Fruit fly (Drosophila melanogaster): ENCODE results near the gene CG14864.

Gene CG14864

dm6 chr3R:15242186-15243045 lies 25.9 kb downstream of the CG14864 start, which contains the start of the genes tefu and Hsc70-4 (continued):
- TF ChIP-seq CG6175 (GFP tag; IDR thresholded peaks at IDR 0.05): peak; percentile 66; the same call in 2 of the 3 replicates
- TF ChIP-seq Gsc (GFP tag; IDR thresholded peaks at IDR 0.05): peak; percentile 42; the same call in 1 of the 2 replicates
- no peak for TF ChIP-seq gcm (GFP tag; optimal IDR thresholded peaks at IDR 0.05)
- TF ChIP-seq CG34224 (GFP tag; IDR thresholded peaks at IDR 0.05; ENCODE audit: partially characterized antibody): no peak
- TF ChIP-seq caup (GFP tag; optimal IDR thresholded peaks at IDR 0.05; ENCODE audit: severe bottlenecking): peak; percentile 38
- TF ChIP-seq mirr (GFP tag; optimal IDR thresholded peaks at IDR 0.05): no peak
- peak; percentile 59 for TF ChIP-seq CG7271 (tag; optimal IDR thresholded peaks at IDR 0.05)
- TF ChIP-seq CG8478 (optimal IDR thresholded peaks at IDR 0.05): no peak
- peak; percentile 33 for TF ChIP-seq CG18476 (GFP tag; optimal IDR thresholded peaks at IDR 0.05)
- TF ChIP-seq Deaf1 (tag; optimal IDR thresholded peaks at IDR 0.05): no peak
- TF ChIP-seq sens (GFP tag): peak; percentile 86
- no peak for TF ChIP-seq Hr39 (optimal IDR thresholded peaks at IDR 0.05)
- peak; percentile 26; the same call in 1 of the 2 replicates for TF ChIP-seq unc-4 (GFP tag; IDR thresholded peaks at IDR 0.05; ENCODE audit: partially characterized antibody)
- peak; percentile 62; the same call in 1 of the 3 replicates for TF ChIP-seq so (GFP tag; IDR thresholded peaks at IDR 0.05)
- TF ChIP-seq E2f2 (GFP tag; IDR thresholded peaks at IDR 0.05): peak; percentile 71
- TF ChIP-seq CG4282 (GFP tag; optimal IDR thresholded peaks at IDR 0.05): no peak
- no peak for TF ChIP-seq inv (GFP tag; IDR thresholded peaks at IDR 0.05; ENCODE audit: partially characterized antibody)
- no peak for TF ChIP-seq vnd (GFP tag; IDR thresholded peaks at IDR 0.05; ENCODE audit: partially characterized antibody)
- TF ChIP-seq CG14860 (GFP tag; IDR thresholded peaks at IDR 0.05; ENCODE audit: partially characterized antibody): no peak
- TF ChIP-seq Atf6 (GFP tag; IDR thresholded peaks at IDR 0.05): peak; percentile 73
- no peak for TF ChIP-seq emc (GFP tag; optimal IDR thresholded peaks at IDR 0.05)
- peak; percentile 79 for TF ChIP-seq run (tag; optimal IDR thresholded peaks at IDR 0.05)
- TF ChIP-seq Poxn (GFP tag; IDR thresholded peaks at IDR 0.05): no peak; the same call in 1 of the 2 replicates
- TF ChIP-seq Six4 (GFP tag; optimal IDR thresholded peaks at IDR 0.05): peak; percentile 44
- peak; percentile 1 for TF ChIP-seq Spps (tag; optimal IDR thresholded peaks at IDR 0.05)
- TF ChIP-seq disco-r (GFP tag; optimal IDR thresholded peaks at IDR 0.05): no peak
- TF ChIP-seq TFAM (GFP tag; optimal IDR thresholded peaks at IDR 0.05): no peak
- TF ChIP-seq CG8290 (GFP tag; optimal IDR thresholded peaks at IDR 0.05): peak; percentile 79
- peak in 1 of 2 experiments; percentile 72 for TF ChIP-seq CG8290 (tag; optimal IDR thresholded peaks at IDR 0.05)
- no peak for TF ChIP-seq Neu2 (GFP tag; optimal IDR thresholded peaks at IDR 0.05; ENCODE audit: borderline replicate concordance)
- TF ChIP-seq danr (GFP tag; IDR thresholded peaks at IDR 0.05): peak; percentile 70; the same call in 1 of the 2 replicates
- peak; percentile 55 for TF ChIP-seq bab2 (GFP tag; optimal IDR thresholded peaks at IDR 0.05)
- TF ChIP-seq CG6765 (GFP tag; optimal IDR thresholded peaks at IDR 0.05): no peak
- TF ChIP-seq Mad (GFP tag; optimal IDR thresholded peaks at IDR 0.05): peak; percentile 68
- TF ChIP-seq CG12299 (tag; optimal IDR thresholded peaks at IDR 0.05): peak; percentile 27
- TF ChIP-seq CG6813 (GFP tag; optimal IDR thresholded peaks at IDR 0.05): no peak
- TF ChIP-seq pfk (GFP tag; optimal IDR thresholded peaks at IDR 0.05): peak; percentile 83
- peak; percentile 65 for TF ChIP-seq az2 (GFP tag; optimal IDR thresholded peaks at IDR 0.05)
- TF ChIP-seq Hsf (GFP tag; optimal IDR thresholded peaks at IDR 0.05): peak; percentile 78
- TF ChIP-seq CG8765 (GFP tag; IDR thresholded peaks at IDR 0.05): peak; percentile 78
- TF ChIP-seq wdn (GFP tag; IDR thresholded peaks at IDR 0.05): peak; percentile 62; the same call in 1 of the 2 replicates
- TF ChIP-seq CG11696 (GFP tag; IDR thresholded peaks at IDR 0.05): peak; percentile 58
- TF ChIP-seq CG18619 (GFP tag; optimal IDR thresholded peaks at IDR 0.05): peak; percentile 76
- TF ChIP-seq CG3847 (GFP tag; IDR thresholded peaks at IDR 0.05): peak; percentile 88
- peak; percentile 64 for TF ChIP-seq CG9876 (GFP tag; optimal IDR thresholded peaks at IDR 0.05)
- no peak; the same call in 1 of the 2 replicates for TF ChIP-seq cas (GFP tag; IDR thresholded peaks at IDR 0.05)
- TF ChIP-seq br (optimal IDR thresholded peaks at IDR 0.05): no peak
- peak; percentile 19 for TF ChIP-seq lab (GFP tag; optimal IDR thresholded peaks at IDR 0.05)
- peak; percentile 85 for TF ChIP-seq bcd (GFP tag; optimal IDR thresholded peaks at IDR 0.05)
- TF ChIP-seq CoRest (tag; optimal IDR thresholded peaks at IDR 0.05): peak; percentile 91

All from whole organism, embryonic.